Worm (Caenorhabditis elegans): ENCODE results near the gene T24E12.12.

Gene T24E12.12

DNA sequence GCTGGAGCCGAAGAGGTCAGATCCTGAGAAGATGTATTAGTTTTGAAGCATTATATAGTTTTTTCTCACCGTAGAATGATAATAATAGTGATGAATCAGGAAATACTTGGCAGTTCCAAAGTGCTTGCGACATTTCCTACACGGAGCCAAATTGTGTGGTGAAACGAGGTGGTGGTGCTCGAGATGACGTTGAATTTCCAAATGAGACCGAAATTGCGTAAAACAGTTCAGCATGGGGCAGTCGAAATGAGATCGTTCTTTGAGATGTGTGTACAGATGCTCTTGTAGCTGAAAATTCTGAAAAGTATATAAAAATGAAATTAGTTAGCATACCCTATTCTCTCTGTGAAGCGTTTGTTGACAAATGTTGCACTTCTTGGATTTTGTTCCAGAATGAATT is 31.1 kb upstream of the T24E12.12 start, which contains the start of gene C46E10.8:
Gene C46E10.8 (minus strand): TSS at position 101 of the 400 bp plus-strand sequence.
- TF ChIP-seq fkh-10 (GFP tag; optimal IDR thresholded peaks at IDR 0.05) (no peak), lin-15B (tag; optimal IDR thresholded peaks at IDR 0.05) (no peak), skn-1 (tag; optimal IDR thresholded peaks at IDR 0.05) (no peak), aly-2 (tag; optimal IDR thresholded peaks at IDR 0.05) (no peak), fos-1 (tag; optimal IDR thresholded peaks at IDR 0.05) (no peak), nhr-43 (tag; optimal IDR thresholded peaks at IDR 0.05; ENCODE audit: poor library complexity, severe bottlenecking) (no peak), nhr-67 (tag; optimal IDR thresholded peaks at IDR 0.05) (no peak), ztf-4 (tag; optimal IDR thresholded peaks at IDR 0.05) (no peak), ceh-28 (tag; optimal IDR thresholded peaks at IDR 0.05) (no peak), ZK546.5 (tag; optimal IDR thresholded peaks at IDR 0.05) (no peak), pqm-1 (tag; optimal IDR thresholded peaks at IDR 0.05) (no peak), pha-4 (tag; optimal IDR thresholded peaks at IDR 0.05) (no peak)

DNA sequence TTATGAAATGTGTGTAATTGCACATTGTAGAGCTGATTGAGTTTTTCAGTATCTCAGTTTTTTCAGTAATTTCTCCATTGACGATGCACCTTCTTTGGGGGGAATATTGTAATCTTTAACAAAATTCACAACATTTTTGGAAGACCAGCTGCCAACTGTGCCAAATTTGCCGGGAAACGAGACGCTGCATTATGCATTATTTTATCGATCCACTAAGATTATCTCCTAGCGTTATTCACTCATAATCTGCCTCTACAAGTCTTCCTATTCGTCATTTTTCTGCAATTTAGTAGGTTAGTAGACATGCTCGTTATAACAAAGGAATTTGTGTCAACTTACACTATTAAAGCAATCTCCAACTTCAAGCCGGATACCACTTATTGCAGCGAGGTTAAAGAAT is 27.4 kb upstream of the T24E12.12 start, which contains the start of the genes sdz-12 and bath-31:
Gene sdz-12 (minus strand): TSS at position 101 of the 400 bp plus-strand sequence.
Gene bath-31 (plus strand): TSS at position 251 of the 400 bp plus-strand sequence.
- TF ChIP-seq mdl-1 (tag; optimal IDR thresholded peaks at IDR 0.05) (no peak), jun-1 (tag; optimal IDR thresholded peaks at IDR 0.05) (no peak), ceh-28 (tag; optimal IDR thresholded peaks at IDR 0.05) (no peak), nhr-12 (tag; optimal IDR thresholded peaks at IDR 0.05) (no peak), eor-1 (tag; optimal IDR thresholded peaks at IDR 0.05) (no peak), nfya-1 (tag; optimal IDR thresholded peaks at IDR 0.05; ENCODE audit: insufficient read depth) (no peak), mml-1 (tag; optimal IDR thresholded peaks at IDR 0.05) (no peak), sea-2 (GFP tag; optimal IDR thresholded peaks at IDR 0.05) (no peak), egl-27 (tag; optimal IDR thresholded peaks at IDR 0.05) (no peak), egl-5 (tag; optimal IDR thresholded peaks at IDR 0.05) (no peak), fkh-2 (tag; optimal IDR thresholded peaks at IDR 0.05) (no peak), ztf-4 (tag; optimal IDR thresholded peaks at IDR 0.05) (no peak), elt-3 (tag; optimal IDR thresholded peaks at IDR 0.05) (no peak), tbx-2 (tag; optimal IDR thresholded peaks at IDR 0.05) (no peak)

DNA sequence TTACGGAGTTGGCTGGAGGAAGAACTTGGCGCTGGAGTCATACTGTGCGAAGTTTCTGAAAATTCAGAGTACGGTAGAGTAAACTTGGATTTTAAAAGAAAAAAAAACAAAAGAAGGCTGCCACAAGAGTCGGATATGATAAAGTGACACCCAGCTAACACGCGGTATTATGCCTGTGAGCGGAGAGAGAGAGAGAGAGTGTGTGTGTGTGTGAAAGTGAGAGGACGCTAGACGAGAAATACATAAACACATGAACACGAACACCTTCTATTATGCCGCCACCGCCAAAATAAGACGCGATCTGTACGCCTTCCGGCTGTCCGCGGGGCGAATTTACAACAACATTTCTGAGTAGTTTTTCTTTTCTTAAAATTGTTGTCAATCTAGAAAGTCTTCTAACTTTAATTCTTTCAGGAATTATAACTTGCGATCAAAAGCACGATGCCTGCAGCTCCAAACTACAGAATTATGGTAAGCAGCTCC is 22.2 kb upstream of the T24E12.12 start, which contains the start of gene F12E12.6:
Gene F12E12.6 (minus strand): TSS at position 51 of the 483 bp plus-strand sequence.
- no peak for TF ChIP-seq tbx-2 (tag; optimal IDR thresholded peaks at IDR 0.05)
- no peak for TF ChIP-seq aly-2 (tag; optimal IDR thresholded peaks at IDR 0.05)
- TF ChIP-seq egl-5 (tag; optimal IDR thresholded peaks at IDR 0.05), result no peak
- TF ChIP-seq pha-4 (tag; optimal IDR thresholded peaks at IDR 0.05), result no peak
- TF ChIP-seq elt-2 (tag; optimal IDR thresholded peaks at IDR 0.05), result no peak
- TF ChIP-seq nhr-237 (tag; optimal IDR thresholded peaks at IDR 0.05), result no peak
- TF ChIP-seq lin-15B (tag; optimal IDR thresholded peaks at IDR 0.05), result no peak
- TF ChIP-seq lin-39 (tag; optimal IDR thresholded peaks at IDR 0.05), result no peak

DNA sequence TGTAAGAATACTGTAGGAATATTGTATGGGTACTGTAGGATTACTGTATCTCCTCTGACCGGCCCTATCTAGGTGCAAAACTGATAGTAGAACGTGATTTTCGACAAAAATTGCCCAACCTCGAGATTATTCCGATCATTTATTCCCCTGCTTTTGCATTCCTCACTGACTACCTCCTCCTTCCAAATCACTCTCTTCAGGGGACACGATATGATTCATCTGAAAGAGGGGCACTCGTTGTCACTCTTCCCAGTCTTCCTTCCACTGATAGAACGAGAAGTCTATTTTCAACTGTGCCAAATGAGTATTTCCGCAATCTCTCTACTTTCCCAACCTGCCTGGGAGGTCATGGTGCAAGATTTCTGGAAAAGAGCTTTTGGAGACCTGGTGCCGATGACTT is 19.4 kb upstream of the T24E12.12 start, which contains the start of gene F12E12.2:
Gene F12E12.2 (plus strand): TSS at position 301 of the 400 bp plus-strand sequence.
- TF ChIP-seq fos-1 (tag; optimal IDR thresholded peaks at IDR 0.05) (no peak), nhr-28 (tag; optimal IDR thresholded peaks at IDR 0.05) (no peak), ceh-28 (tag; optimal IDR thresholded peaks at IDR 0.05) (no peak), egl-27 (tag; optimal IDR thresholded peaks at IDR 0.05) (no peak), ceh-82 (tag; optimal IDR thresholded peaks at IDR 0.05) (no peak), elt-1 (tag; optimal IDR thresholded peaks at IDR 0.05) (no peak), unc-39 (tag; optimal IDR thresholded peaks at IDR 0.05) (no peak), ceh-16 (tag; optimal IDR thresholded peaks at IDR 0.05) (no peak), nhr-12 (tag; optimal IDR thresholded peaks at IDR 0.05) (no peak), unc-62 (GFP tag; optimal IDR thresholded peaks at IDR 0.05) (no peak), nhr-237 (tag; optimal IDR thresholded peaks at IDR 0.05) (no peak), egl-5 (tag; optimal IDR thresholded peaks at IDR 0.05) (no peak), nhr-67 (tag; optimal IDR thresholded peaks at IDR 0.05) (no peak), R02D3.7 (tag; optimal IDR thresholded peaks at IDR 0.05) (no peak), lin-15B (tag; optimal IDR thresholded peaks at IDR 0.05) (no peak), lin-39 (tag; optimal IDR thresholded peaks at IDR 0.05) (no peak), pha-4 (tag; optimal IDR thresholded peaks at IDR 0.05) (no peak)
